Worm (Caenorhabditis elegans): ENCODE measurements around the gene cyd-1.

Gene cyd-1

ce11 chrII:13003244-13003643 is 22.9 kb downstream of the cyd-1 start:
- TF ChIP-seq ceh-14 (tag; optimal IDR thresholded peaks at IDR 0.05) (no peak), madf-2 (tag; optimal IDR thresholded peaks at IDR 0.05) (no peak), fkh-6 (tag; optimal IDR thresholded peaks at IDR 0.05) (no peak), C08G9.2 (tag; optimal IDR thresholded peaks at IDR 0.05) (no peak), unc-3 (GFP tag; conservative IDR thresholded peaks at IDR 0.05) (no peak), unc-3 (tag; optimal IDR thresholded peaks at IDR 0.05) (no peak), Y22D7AL.16 (tag; optimal IDR thresholded peaks at IDR 0.05) (no peak), C38D4.7 (GFP tag; optimal IDR thresholded peaks at IDR 0.05) (no peak), K09A11.1 (tag; optimal IDR thresholded peaks at IDR 0.05; ENCODE audit: insufficient read depth) (no peak), ttx-3 (tag; optimal IDR thresholded peaks at IDR 0.05) (no peak), pax-1 (tag; optimal IDR thresholded peaks at IDR 0.05) (no peak), gmeb-2 (tag; optimal IDR thresholded peaks at IDR 0.05) (no peak), unc-55 (GFP tag; optimal IDR thresholded peaks at IDR 0.05) (no peak), ama-1 (optimal IDR thresholded peaks at IDR 0.05) (no peak), nhr-11 (tag; optimal IDR thresholded peaks at IDR 0.05) (no peak), F13H6.1 (tag; optimal IDR thresholded peaks at IDR 0.05) (no peak), ceh-19 (GFP tag; optimal IDR thresholded peaks at IDR 0.05) (no peak)

DNA sequence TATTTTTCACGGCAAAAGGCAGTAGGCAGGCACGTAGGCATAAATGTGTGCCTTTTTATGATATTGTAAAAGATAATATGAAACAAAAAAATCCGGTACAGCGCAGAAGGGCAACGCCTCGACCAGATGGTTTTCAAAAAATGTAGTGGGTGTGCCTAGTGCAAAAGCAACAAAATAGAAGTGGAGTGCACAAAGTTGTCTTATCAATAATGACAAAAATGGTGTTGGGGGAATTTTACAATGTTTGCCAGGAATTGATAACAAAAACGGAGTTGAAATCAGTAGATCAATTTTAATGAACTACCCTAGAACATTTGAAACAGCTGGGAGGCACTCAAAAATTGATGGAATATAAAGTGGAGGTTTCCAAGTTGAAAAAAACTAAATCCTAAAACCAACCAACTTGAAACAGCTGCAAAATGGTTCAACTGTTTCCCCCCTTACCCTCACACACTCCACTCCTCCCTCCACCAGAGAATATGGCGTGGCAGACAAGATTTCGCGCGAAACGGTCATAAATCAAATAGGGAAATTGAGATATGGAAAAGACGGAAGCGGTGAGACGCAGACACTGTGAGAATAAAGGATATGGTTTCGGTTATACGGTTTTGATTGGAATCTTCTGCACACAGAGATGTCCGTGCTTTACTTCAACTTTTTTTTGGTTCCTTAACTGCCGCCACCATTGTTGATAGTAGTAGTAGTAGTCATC is 23.9 kb downstream of the cyd-1 start:
- no peak for TF ChIP-seq ceh-14 (tag; optimal IDR thresholded peaks at IDR 0.05)
- peak; percentile 47 for TF ChIP-seq elt-2 (tag; optimal IDR thresholded peaks at IDR 0.05)
- peak; percentile 80 for TF ChIP-seq unc-55 (GFP tag; optimal IDR thresholded peaks at IDR 0.05)
- no peak for TF ChIP-seq sdc-2 (tag; optimal IDR thresholded peaks at IDR 0.05)

- no peak for TF ChIP-seq C38D4.7 (GFP tag; optimal IDR thresholded peaks at IDR 0.05)
- no peak for TF ChIP-seq ceh-18 (tag; optimal IDR thresholded peaks at IDR 0.05)
- TF ChIP-seq rnt-1 (tag; optimal IDR thresholded peaks at IDR 0.05) = no peak
- TF ChIP-seq che-1 (tag; optimal IDR thresholded peaks at IDR 0.05) = no peak
- TF ChIP-seq pha-2 (tag; optimal IDR thresholded peaks at IDR 0.05) = no peak
- no peak for TF ChIP-seq C08G9.2 (tag; optimal IDR thresholded peaks at IDR 0.05)
- TF ChIP-seq pag-3 (tag; optimal IDR thresholded peaks at IDR 0.05; ENCODE audit: borderline replicate concordance) = no peak
- no peak for TF ChIP-seq ceh-34 (tag; optimal IDR thresholded peaks at IDR 0.05)
- TF ChIP-seq nfya-1 (tag; optimal IDR thresholded peaks at IDR 0.05) = no peak
Observed at ce11 chrII:13004872-13005252, 24.5 kb downstream of the cyd-1 start.

- TF ChIP-seq pqm-1 (tag; optimal IDR thresholded peaks at IDR 0.05) = no peak
- TF ChIP-seq elt-4 (tag; optimal IDR thresholded peaks at IDR 0.05) = no peak
Observed at ce11 chrII:13006283-13006682, 25.9 kb downstream of the cyd-1 start.

ce11 chrII:13007717-13008461 is 27.5 kb downstream of the cyd-1 start, which contains the start of gene oig-2:
TSS of gene oig-2 (minus strand) at chrII:13008164.
- TF ChIP-seq ceh-31 (tag; optimal IDR thresholded peaks at IDR 0.05) (no peak), unc-55 (GFP tag; optimal IDR thresholded peaks at IDR 0.05) (peak; percentile 4)

- TF ChIP-seq ceh-31 (tag; optimal IDR thresholded peaks at IDR 0.05) (peak; percentile 52), ceh-14 (tag; optimal IDR thresholded peaks at IDR 0.05) (peak; percentile 9), unc-42 (tag; optimal IDR thresholded peaks at IDR 0.05) (peak; percentile 14), pqm-1 (tag; optimal IDR thresholded peaks at IDR 0.05) (no peak), ref-2 (tag; optimal IDR thresholded peaks at IDR 0.05) (peak; percentile 31), ahr-1 (tag; optimal IDR thresholded peaks at IDR 0.05) (no peak), eyg-1 (tag; optimal IDR thresholded peaks at IDR 0.05) (no peak), hlh-30 (tag; optimal IDR thresholded peaks at IDR 0.05; ENCODE audit: insufficient read depth) (peak; percentile 7), ceh-30 (tag; optimal IDR thresholded peaks at IDR 0.05) (no peak)
Observed at ce11 chrII:13012684-13013083, 32.3 kb downstream of the cyd-1 start.

Data from whole organism, late embryonic.